Worm (Caenorhabditis elegans): ENCODE data around the gene F54A3.2.
"Not testable (repeated sequence)": the region's sequence is repeated elsewhere in the genome, so short reads cannot be mapped to it uniquely, and the experiment has no call there.

F54A3.2 gene

ce11 chrII:2243342-2243741, at the start of gene F54A3.2:
F54A3.2 (plus strand) TSS chrII:2243642.
- no peak for TF ChIP-seq unc-62 (GFP tag; optimal IDR thresholded peaks at IDR 0.05)

ce11 chrII:2195541-2195940, 47.9 kb upstream of the F54A3.2 start:
- no peak for TF ChIP-seq unc-62 (GFP tag; optimal IDR thresholded peaks at IDR 0.05)

ce11 chrII:2196742-2197141, 46.7 kb upstream of the F54A3.2 start:
- no peak for TF ChIP-seq unc-62 (GFP tag; optimal IDR thresholded peaks at IDR 0.05)

ce11 chrII:2197555-2198288, 45.7 kb upstream of the F54A3.2 start, which contains the start of gene C33C12.1:
C33C12.1 (plus strand) TSS chrII:2198238.
- TF ChIP-seq unc-62 (GFP tag; optimal IDR thresholded peaks at IDR 0.05) = no peak

- no peak for TF ChIP-seq unc-62 (GFP tag; optimal IDR thresholded peaks at IDR 0.05)
Observed at ce11 chrII:2202147-2202546, 41.3 kb upstream of the F54A3.2 start.

ce11 chrII:2204077-2204476, 39.4 kb upstream of the F54A3.2 start, which contains the start of gene Y59C2A.2:
Y59C2A.2 (minus strand) TSS chrII:2204137.
- TF ChIP-seq unc-62 (GFP tag; optimal IDR thresholded peaks at IDR 0.05) = no peak

- no peak for TF ChIP-seq unc-62 (GFP tag; optimal IDR thresholded peaks at IDR 0.05)
Observed at ce11 chrII:2206064-2206722, 37.2 kb upstream of the F54A3.2 start.

ce11 chrII:2207812-2208211, 35.6 kb upstream of the F54A3.2 start, which contains the start of gene Y59C2A.1:
Y59C2A.1 (plus strand) TSS chrII:2208112.
- TF ChIP-seq unc-62 (GFP tag; optimal IDR thresholded peaks at IDR 0.05) = no peak

- no peak for TF ChIP-seq unc-62 (GFP tag; optimal IDR thresholded peaks at IDR 0.05)
Observed at ce11 chrII:2215512-2215911, 27.9 kb upstream of the F54A3.2 start.

ce11 chrII:2216940-2217664, 26.3 kb upstream of the F54A3.2 start:
- TF ChIP-seq unc-62 (GFP tag; optimal IDR thresholded peaks at IDR 0.05) = no peak

- TF ChIP-seq unc-62 (GFP tag; optimal IDR thresholded peaks at IDR 0.05) = no peak
Observed at ce11 chrII:2219880-2220279, 23.6 kb upstream of the F54A3.2 start, which contains the start of gene Y59C2A.3. Y59C2A.3 (minus strand) TSS chrII:2219921.

- no peak for TF ChIP-seq unc-62 (GFP tag; optimal IDR thresholded peaks at IDR 0.05)
Observed at ce11 chrII:2221196-2221896, 22.1 kb upstream of the F54A3.2 start.

- no peak for TF ChIP-seq unc-62 (GFP tag; optimal IDR thresholded peaks at IDR 0.05)
Observed at ce11 chrII:2223467-2223866, 20.0 kb upstream of the F54A3.2 start, which contains the start of gene cbs-2. cbs-2 (minus strand) TSS chrII:2223567.

ce11 chrII:2225608-2226007, 17.8 kb upstream of the F54A3.2 start, which contains the start of gene F54A3.5:
F54A3.5 (minus strand) TSS chrII:2225708.
- TF ChIP-seq unc-62 (GFP tag; optimal IDR thresholded peaks at IDR 0.05) = no peak

- no peak for TF ChIP-seq unc-62 (GFP tag; optimal IDR thresholded peaks at IDR 0.05)
Observed at ce11 chrII:2230368-2230767, 13.1 kb upstream of the F54A3.2 start.

- not testable (repeated sequence) for TF ChIP-seq unc-62 (GFP tag; optimal IDR thresholded peaks at IDR 0.05)
Observed at ce11 chrII:2232429-2232828, 11.0 kb upstream of the F54A3.2 start, which contains the start of gene F54A3.6. F54A3.6 (minus strand) TSS chrII:2232470.

Data from whole organism, dauer.